ENCODE assay signal across 5 fruit fly cellular contexts in the genomic region with DNA sequence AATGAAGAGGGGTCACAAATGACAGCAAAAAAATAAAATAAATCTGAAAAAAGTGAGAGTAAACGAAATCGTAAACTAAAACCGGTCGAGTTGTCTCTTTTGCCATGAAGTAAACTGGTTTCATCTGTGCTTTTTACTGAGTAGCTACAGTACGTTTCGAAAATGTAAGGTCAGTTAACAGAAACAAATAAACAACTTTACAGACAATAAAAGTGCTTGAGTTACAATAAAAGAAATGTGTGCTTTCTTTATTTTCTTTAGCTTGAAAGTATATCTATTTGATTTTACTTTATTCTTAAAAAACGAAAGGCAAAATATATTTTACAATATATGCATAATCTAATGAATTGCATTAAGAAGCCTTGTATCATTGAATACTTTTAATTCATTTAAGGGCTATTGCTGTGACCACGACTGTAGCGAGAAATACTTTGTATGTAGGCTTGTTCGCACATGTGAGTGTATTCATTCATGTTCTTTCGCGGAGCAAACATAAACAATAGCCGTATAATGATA.
TF ChIP-seq lines count a peak whose summit lies in the region.

No protein-coding gene starts in this region.

- no peak for TF ChIP-seq CTCF in whole organism, embryonic (GFP tag; optimal IDR thresholded peaks at IDR 0.05; lab: Kevin White, UChicago)

TF ChIP-seq in whole organism, adult, 20 proteins besides CTCF, POLR2A, EP300 and RAD21:
- TF ChIP-seq Hr96 (GFP tag; optimal IDR thresholded peaks at IDR 0.05; lab: Kevin White, UChicago), result no peak
- no peak for TF ChIP-seq bab1 (GFP tag; optimal IDR thresholded peaks at IDR 0.05; lab: Kevin White, UChicago)
- TF ChIP-seq cic (GFP tag; optimal IDR thresholded peaks at IDR 0.05; lab: Kevin White, UChicago), result no peak
- TF ChIP-seq CG11617 (GFP tag; optimal IDR thresholded peaks at IDR 0.05; lab: Kevin White, UChicago), result no peak
- TF ChIP-seq ovo (GFP tag; optimal IDR thresholded peaks at IDR 0.05; lab: Kevin White, UChicago), result no peak
- peak; percentile 32 for TF ChIP-seq CG7101 (tag; optimal IDR thresholded peaks at IDR 0.05; lab: Kevin White, UChicago)
- peak; percentile 40 for TF ChIP-seq CG33017 (tag; optimal IDR thresholded peaks at IDR 0.05; lab: Kevin White, UChicago)
- TF ChIP-seq tj (GFP tag; optimal IDR thresholded peaks at IDR 0.05; lab: Kevin White, UChicago), result peak; percentile 10
- TF ChIP-seq Mnt (GFP tag; optimal IDR thresholded peaks at IDR 0.05; lab: Kevin White, UChicago), result no peak
- TF ChIP-seq cnc (optimal IDR thresholded peaks at IDR 0.05; lab: Kevin White, UChicago), result no peak
- TF ChIP-seq CG1620 (GFP tag; optimal IDR thresholded peaks at IDR 0.05; lab: Kevin White, UChicago), result no peak
- TF ChIP-seq CG12768 (GFP tag; optimal IDR thresholded peaks at IDR 0.05; lab: Kevin White, UChicago), result no peak
- TF ChIP-seq pad (GFP tag; optimal IDR thresholded peaks at IDR 0.05; lab: Kevin White, UChicago), result no peak
- TF ChIP-seq kay (GFP tag; lab: Kevin White, UChicago; ENCODE audit: borderline replicate concordance), result peak; percentile 71
- TF ChIP-seq CG5204 (GFP tag; optimal IDR thresholded peaks at IDR 0.05; lab: Kevin White, UChicago), result no peak
- TF ChIP-seq CG14711 (tag; optimal IDR thresholded peaks at IDR 0.05; lab: Kevin White, UChicago), result peak; percentile 40

TF ChIP-seq in whole organism, embryonic, 481 proteins besides CTCF, POLR2A, EP300 and RAD21 (continues in another document):
- peak; percentile 17 for TF ChIP-seq CG33557 (GFP tag; optimal IDR thresholded peaks at IDR 0.05; lab: Kevin White, UChicago)
- no peak for TF ChIP-seq stwl (tag; optimal IDR thresholded peaks at IDR 0.05; lab: Kevin White, UChicago)
- TF ChIP-seq dpn (GFP tag; optimal IDR thresholded peaks at IDR 0.05; lab: Kevin White, UChicago), result peak; percentile 49 to 55
- TF ChIP-seq CG11456 (GFP tag; IDR thresholded peaks at IDR 0.05; lab: Robert Waterston, UW), result 0 out of 3 replicates have a peak, but pooled peaks have one; percentile 44
- peak; percentile 68 for TF ChIP-seq Hmr (GFP tag; optimal IDR thresholded peaks at IDR 0.05; lab: Kevin White, UChicago)
- peak; percentile 54 for TF ChIP-seq Hr3 (GFP tag; optimal IDR thresholded peaks at IDR 0.05; lab: Kevin White, UChicago)
- TF ChIP-seq tin (GFP tag; optimal IDR thresholded peaks at IDR 0.05; lab: Kevin White, UChicago), result peak; percentile 20
- TF ChIP-seq CG3726 (GFP tag; IDR thresholded peaks at IDR 0.05; lab: Robert Waterston, UW), result no peak
- no peak for TF ChIP-seq repo (GFP tag; optimal IDR thresholded peaks at IDR 0.05; lab: Kevin White, UChicago)
- TF ChIP-seq CG10979 (tag; optimal IDR thresholded peaks at IDR 0.05; lab: Kevin White, UChicago), result peak; percentile 69
- TF ChIP-seq Abd-B (GFP tag; optimal IDR thresholded peaks at IDR 0.05; lab: Kevin White, UChicago), result peak; percentile 29
- no peak for TF ChIP-seq CG6791 (GFP tag; IDR thresholded peaks at IDR 0.05; lab: Robert Waterston, UW; ENCODE audit: partially characterized antibody)
- TF ChIP-seq CG31441 (GFP tag; IDR thresholded peaks at IDR 0.05; lab: Robert Waterston, UW), result peak; percentile 56; the same call in 1 of the 2 replicates
- peak; percentile 76 for TF ChIP-seq dmrt99B (tag; optimal IDR thresholded peaks at IDR 0.05; lab: Kevin White, UChicago)
- TF ChIP-seq ham (GFP tag; IDR thresholded peaks at IDR 0.05; lab: Robert Waterston, UW), result no peak
- TF ChIP-seq Ets65A (GFP tag; lab: Kevin White, UChicago), result no peak
- TF ChIP-seq nom (GFP tag; optimal IDR thresholded peaks at IDR 0.05; lab: Kevin White, UChicago), result peak; percentile 86

TF ChIP-seq in whole organism, prepupa, 60 proteins besides CTCF, POLR2A, EP300 and RAD21 (continues in another document):
- TF ChIP-seq net (GFP tag; optimal IDR thresholded peaks at IDR 0.05; lab: Kevin White, UChicago), result peak; percentile 89
- TF ChIP-seq achi (GFP tag; optimal IDR thresholded peaks at IDR 0.05; lab: Kevin White, UChicago), result peak; percentile 86
- peak; percentile 69 for TF ChIP-seq Hr39 (GFP tag; optimal IDR thresholded peaks at IDR 0.05; lab: Kevin White, UChicago)
- TF ChIP-seq CG8632 (GFP tag; optimal IDR thresholded peaks at IDR 0.05; lab: Kevin White, UChicago), result peak; percentile 85
- TF ChIP-seq CG3032 (tag; optimal IDR thresholded peaks at IDR 0.05; lab: Kevin White, UChicago), result peak; percentile 91
- TF ChIP-seq Ets21C (GFP tag; optimal IDR thresholded peaks at IDR 0.05; lab: Kevin White, UChicago), result peak; percentile 68
- TF ChIP-seq eg (GFP tag; IDR thresholded peaks at IDR 0.05; lab: Robert Waterston, UW), result peak; percentile 80; the same call in 2 of the 3 replicates
- TF ChIP-seq CG16779 (tag; optimal IDR thresholded peaks at IDR 0.05; lab: Kevin White, UChicago), result peak; percentile 83
- TF ChIP-seq svp (GFP tag; lab: Kevin White, UChicago), result peak; percentile 93
- TF ChIP-seq Ets96B (tag; optimal IDR thresholded peaks at IDR 0.05; lab: Kevin White, UChicago), result peak; percentile 92
- TF ChIP-seq Met (GFP tag; optimal IDR thresholded peaks at IDR 0.05; lab: Kevin White, UChicago), result peak; percentile 91
- peak; percentile 88 for TF ChIP-seq lz (GFP tag; optimal IDR thresholded peaks at IDR 0.05; lab: Kevin White, UChicago)
- TF ChIP-seq Sox102F (GFP tag; optimal IDR thresholded peaks at IDR 0.05; lab: Kevin White, UChicago), result peak; percentile 86
- peak; percentile 55 for TF ChIP-seq Sox15 (GFP tag; optimal IDR thresholded peaks at IDR 0.05; lab: Kevin White, UChicago)
- TF ChIP-seq cyc (GFP tag; optimal IDR thresholded peaks at IDR 0.05; lab: Kevin White, UChicago), result peak; percentile 77
- peak; percentile 87 for TF ChIP-seq CG32006 (GFP tag; optimal IDR thresholded peaks at IDR 0.05; lab: Kevin White, UChicago)
- TF ChIP-seq CG1621 (tag; optimal IDR thresholded peaks at IDR 0.05; lab: Kevin White, UChicago), result peak; percentile 75
- peak; percentile 77 for TF ChIP-seq CG10631 (GFP tag; optimal IDR thresholded peaks at IDR 0.05; lab: Kevin White, UChicago)

TF ChIP-seq in whole organism, pupa, 21 proteins besides CTCF, POLR2A, EP300 and RAD21 (continues in another document):
- TF ChIP-seq D1 (tag; optimal IDR thresholded peaks at IDR 0.05; lab: Kevin White, UChicago) (peak; percentile 91), CG9948 (tag; optimal IDR thresholded peaks at IDR 0.05; lab: Kevin White, UChicago) (peak; percentile 90), gl (tag; optimal IDR thresholded peaks at IDR 0.05; lab: Kevin White, UChicago) (peak; percentile 74), Pif1B (GFP tag; optimal IDR thresholded peaks at IDR 0.05; lab: Kevin White, UChicago) (peak; percentile 82), CG34367 (tag; optimal IDR thresholded peaks at IDR 0.05; lab: Kevin White, UChicago) (peak; percentile 89), CG12605 (GFP tag; IDR thresholded peaks at IDR 0.05; lab: Robert Waterston, UW) (peak; percentile 52), CG17806 (tag; optimal IDR thresholded peaks at IDR 0.05; lab: Kevin White, UChicago) (peak; percentile 90), CG13204 (GFP tag; optimal IDR thresholded peaks at IDR 0.05; lab: Kevin White, UChicago) (peak; percentile 71), CG32121 (GFP tag; IDR thresholded peaks at IDR 0.05; lab: Robert Waterston, UW) (peak; percentile 42), CG4496 (GFP tag; IDR thresholded peaks at IDR 0.05; lab: Robert Waterston, UW) (peak; percentile 77), Ets98B (GFP tag; IDR thresholded peaks at IDR 0.05; lab: Robert Waterston, UW) (peak; percentile 61), CG8159 (tag; optimal IDR thresholded peaks at IDR 0.05; lab: Kevin White, UChicago) (peak; percentile 93), EcR (GFP tag; optimal IDR thresholded peaks at IDR 0.05; lab: Kevin White, UChicago) (peak; percentile 78), Snoo (tag; optimal IDR thresholded peaks at IDR 0.05; lab: Kevin White, UChicago) (peak; percentile 85), fd96Ca (GFP tag; IDR thresholded peaks at IDR 0.05; lab: Robert Waterston, UW) (0 out of 3 replicates have a peak, but pooled peaks have one; percentile 23), Pif1A (GFP tag; optimal IDR thresholded peaks at IDR 0.05; lab: Kevin White, UChicago) (peak; percentile 85), CG8301 (tag; optimal IDR thresholded peaks at IDR 0.05; lab: Kevin White, UChicago) (peak; percentile 84), CG10348 (GFP tag; IDR thresholded peaks at IDR 0.05; lab: Robert Waterston, UW) (0 out of 2 replicates have a peak, but pooled peaks have one; percentile 40), CG15710 (tag; optimal IDR thresholded peaks at IDR 0.05; lab: Kevin White, UChicago) (peak; percentile 93)

TF ChIP-seq in whole organism, wandering third instar larva, 38 proteins besides CTCF, POLR2A, EP300 and RAD21 (continues in another document):
- TF ChIP-seq Hnf4 (GFP tag; optimal IDR thresholded peaks at IDR 0.05; lab: Kevin White, UChicago) (peak; percentile 73), OdsH (GFP tag; optimal IDR thresholded peaks at IDR 0.05; lab: Kevin White, UChicago) (peak; percentile 85), CG32264 (GFP tag; optimal IDR thresholded peaks at IDR 0.05; lab: Kevin White, UChicago) (peak; percentile 47), tai (GFP tag; optimal IDR thresholded peaks at IDR 0.05; lab: Kevin White, UChicago) (peak; percentile 62), Mio (GFP tag; optimal IDR thresholded peaks at IDR 0.05; lab: Kevin White, UChicago) (no peak), Sp1 (GFP tag; optimal IDR thresholded peaks at IDR 0.05; lab: Kevin White, UChicago) (peak; percentile 93), h (GFP tag; optimal IDR thresholded peaks at IDR 0.05; lab: Kevin White, UChicago) (peak; percentile 90), Jra (GFP tag; optimal IDR thresholded peaks at IDR 0.05; lab: Kevin White, UChicago) (peak; percentile 66), dsf (GFP tag; optimal IDR thresholded peaks at IDR 0.05; lab: Kevin White, UChicago; ENCODE audit: borderline replicate concordance) (peak; percentile 37), Hr78 (GFP tag; optimal IDR thresholded peaks at IDR 0.05; lab: Kevin White, UChicago) (no peak), fru (GFP tag; optimal IDR thresholded peaks at IDR 0.05; lab: Kevin White, UChicago) (peak; percentile 91), dmrt93B (GFP tag; optimal IDR thresholded peaks at IDR 0.05; lab: Kevin White, UChicago) (no peak), usp (GFP tag; optimal IDR thresholded peaks at IDR 0.05; lab: Kevin White, UChicago) (no peak), Rel (GFP tag; optimal IDR thresholded peaks at IDR 0.05; lab: Kevin White, UChicago) (peak; percentile 52), Rel (tag; optimal IDR thresholded peaks at IDR 0.05; lab: Kevin White, UChicago) (peak; percentile 74), GATAd (GFP tag; optimal IDR thresholded peaks at IDR 0.05; lab: Kevin White, UChicago) (peak; percentile 20), sage (GFP tag; optimal IDR thresholded peaks at IDR 0.05; lab: Kevin White, UChicago) (peak; percentile 14), foxo (GFP tag; optimal IDR thresholded peaks at IDR 0.05; lab: Kevin White, UChicago) (peak in 1 of 2 experiments; percentile 90), N (GFP tag; optimal IDR thresholded peaks at IDR 0.05; lab: Kevin White, UChicago) (no peak), HLH106 (tag; optimal IDR thresholded peaks at IDR 0.05; lab: Kevin White, UChicago) (peak; percentile 92), CG9705 (GFP tag; optimal IDR thresholded peaks at IDR 0.05; lab: Kevin White, UChicago) (peak; percentile 75), pan (optimal IDR thresholded peaks at IDR 0.05; lab: Kevin White, UChicago) (no peak), rgr (GFP tag; optimal IDR thresholded peaks at IDR 0.05; lab: Kevin White, UChicago) (peak; percentile 85)
